Worm (Caenorhabditis elegans) whole organism, young adult: ENCODE data around the gene klp-18.

ENCODE experiments used
- B0261.1 ChIP-seq: sonication (generic microtip); optimal IDR thresholded peaks from 2 replicates; lab custom pipeline; 2016; ENCODE audit warnings: mild to moderate bottlenecking, missing genetic modification characterization, moderate library complexity, missing compliant biosample characterization
- C17E4.6 ChIP-seq: fragments of 200-800 bp; sonication (Bioruptor generic); IDR thresholded peaks from 2 replicates; pipeline ENCODE4 v1.3.6; 2022; ENCODE audit warnings: missing genetic modification reagents, missing genetic modification characterization, missing compliant biosample characterization
- F10E7.11 ChIP-seq: sonication (generic microtip); optimal IDR thresholded peaks from 2 replicates; lab custom pipeline; 2017; ENCODE audit warnings: mild to moderate bottlenecking, missing genetic modification characterization, moderate library complexity, missing compliant biosample characterization
- F23B12.7 ChIP-seq: sonication (generic microtip); optimal IDR thresholded peaks from 2 replicates; lab custom pipeline; 2017; ENCODE audit warnings: missing genetic modification characterization, mild to moderate bottlenecking, missing compliant biosample characterization, antibody characterized with exemption, moderate library complexity; ENCODE audit not compliant: insufficient read depth
- F39B2.1 ChIP-seq: fragments of 200-800 bp; sonication (Bioruptor generic); IDR thresholded peaks from 2 replicates; pipeline ENCODE4 v1.3.6; 2022; ENCODE audit warnings: missing genetic modification reagents, missing genetic modification characterization, missing compliant biosample characterization
- F49E8.2 ChIP-seq: sonication (generic microtip); optimal IDR thresholded peaks from 3 replicates; lab custom pipeline; 2017; ENCODE audit warnings: missing genetic modification characterization, mild to moderate bottlenecking, missing compliant biosample characterization, antibody characterized with exemption, moderate library complexity; ENCODE audit not compliant: insufficient read depth
- ama-1 ChIP-seq, 3 experiments: fragments of 150-350 bp in 1 of 3; sonication (generic microtip) in 2 of 3; optimal IDR thresholded peaks; 2 replicates each; lab custom pipeline; 2014 to 2018; ENCODE audit warnings: missing biosample characterization in 2 of 3, missing genetic modification characterization in 2 of 3, missing genetic modification reagents in 2 of 3
- attf-3 ChIP-seq: fragments of 200-800 bp; sonication (Bioruptor generic); conservative IDR thresholded peaks from 2 replicates; pipeline ENCODE4 v1.3.6; 2022; ENCODE audit warnings: missing genetic modification reagents, missing genetic modification characterization, missing compliant biosample characterization
- cebp-1 ChIP-seq, 2 experiments: fragments of 200-800 bp in 1 of 2; sonication (Bioruptor generic) in 1 of 2; sonication (generic microtip) in 1 of 2; IDR thresholded peaks in 1 of 2; optimal IDR thresholded peaks in 1 of 2; 2 replicates each; pipeline versions ENCODE4 v1.3.6 to Lab custom; 2017 to 2022; ENCODE audit warnings: missing compliant biosample characterization in 2 of 2, missing genetic modification characterization in 2 of 2, mild to moderate bottlenecking in 1 of 2, missing genetic modification reagents in 1 of 2, moderate library complexity in 1 of 2
- ceh-58 ChIP-seq: fragments of 200-800 bp; sonication (Bioruptor generic); IDR thresholded peaks from 2 replicates; pipeline ENCODE4 v1.3.6; 2022; ENCODE audit warnings: missing genetic modification characterization, missing compliant biosample characterization
- chd-7 ChIP-seq: sonication (generic microtip); optimal IDR thresholded peaks from 2 replicates; lab custom pipeline; 2016; ENCODE audit warnings: mild to moderate bottlenecking, missing genetic modification characterization, moderate library complexity, missing compliant biosample characterization
- egl-18 ChIP-seq: fragments of 200-800 bp; sonication (Bioruptor generic); IDR thresholded peaks from 2 replicates; pipeline ENCODE4 v1.3.6; 2022; ENCODE audit warnings: missing genetic modification reagents, missing genetic modification characterization, missing compliant biosample characterization
- fkh-3 ChIP-seq: sonication (generic microtip); optimal IDR thresholded peaks from 2 replicates; lab custom pipeline; 2016; ENCODE audit warnings: mild to moderate bottlenecking, missing genetic modification characterization, missing compliant biosample characterization
- hmg-1.2 ChIP-seq: fragments of 200-800 bp; sonication (Bioruptor generic); IDR thresholded peaks from 2 replicates; pipeline ENCODE4 v1.3.6; 2022; ENCODE audit warnings: missing genetic modification reagents, missing genetic modification characterization, missing compliant biosample characterization
- hmg-20 ChIP-seq: fragments of 200-800 bp; sonication (Bioruptor generic); IDR thresholded peaks from 2 replicates; pipeline ENCODE4 v1.3.6; 2022; ENCODE audit warnings: missing genetic modification reagents, missing genetic modification characterization, missing compliant biosample characterization
- hrde-1 ChIP-seq: sonication (generic microtip); optimal IDR thresholded peaks from 2 replicates; lab custom pipeline; 2016; ENCODE audit warnings: missing genetic modification characterization, mild to moderate bottlenecking, missing compliant biosample characterization, moderate library complexity, missing genotype, missing genetic modification reagents, borderline replicate concordance
- let-607 ChIP-seq, 2 experiments: fragments of 200-800 bp in 1 of 2; sonication (Bioruptor generic) in 1 of 2; sonication (generic microtip) in 1 of 2; optimal IDR thresholded peaks; 2 replicates each; lab custom pipeline; 2016 to 2018; ENCODE audit warnings: mild to moderate bottlenecking in 2 of 2, missing compliant biosample characterization in 2 of 2, missing genetic modification characterization in 2 of 2, moderate library complexity in 2 of 2, missing genotype in 1 of 2
- lin-26 ChIP-seq: fragments of 200-800 bp; sonication (Bioruptor generic); IDR thresholded peaks from 2 replicates; pipeline ENCODE4 v1.3.6; 2022; ENCODE audit warnings: missing genetic modification reagents, missing genetic modification characterization, missing compliant biosample characterization
- lsl-1 ChIP-seq: fragments of 200-800 bp; sonication (Bioruptor generic); optimal IDR thresholded peaks from 2 replicates; lab custom pipeline; 2018; ENCODE audit warnings: mild to moderate bottlenecking, missing genetic modification characterization, moderate library complexity, missing compliant biosample characterization
- madf-8 ChIP-seq: fragments of 200-800 bp; sonication (Bioruptor generic); conservative IDR thresholded peaks from 2 replicates; pipeline ENCODE4 v1.3.6; 2022; ENCODE audit warnings: missing genetic modification reagents, missing genetic modification characterization, missing compliant biosample characterization
- mcd-1 ChIP-seq: fragments of 200-800 bp; sonication (Bioruptor generic); IDR thresholded peaks from 2 replicates; pipeline ENCODE4 v1.3.6; 2022; ENCODE audit warnings: missing genetic modification reagents, missing genetic modification characterization, missing compliant biosample characterization
- mes-4 ChIP-seq: sonication (generic microtip); optimal IDR thresholded peaks from 2 replicates; lab custom pipeline; 2016; ENCODE audit warnings: missing genotype, missing genetic modification characterization, missing compliant biosample characterization
- mxl-1 ChIP-seq: sonication (generic microtip); optimal IDR thresholded peaks from 2 replicates; lab custom pipeline; 2016; ENCODE audit warnings: missing genetic modification characterization, missing compliant biosample characterization
- nfya-2 ChIP-seq: fragments of 200-800 bp; sonication (Bioruptor generic); IDR thresholded peaks from 2 replicates; pipeline ENCODE4 v1.3.6; 2022; ENCODE audit warnings: missing genetic modification reagents, missing genetic modification characterization, missing compliant biosample characterization
- nhr-120 ChIP-seq: fragments of 200-800 bp; sonication (Bioruptor generic); IDR thresholded peaks from 2 replicates; pipeline ENCODE4 v1.3.6; 2022; ENCODE audit warnings: missing genetic modification characterization, missing compliant biosample characterization
- nhr-80 ChIP-seq: sonication (generic microtip); optimal IDR thresholded peaks from 2 replicates; lab custom pipeline; 2016; ENCODE audit warnings: missing genetic modification characterization, missing compliant biosample characterization
- nhr-90 ChIP-seq: sonication (generic microtip); optimal IDR thresholded peaks from 2 replicates; lab custom pipeline; 2016; ENCODE audit warnings: missing genotype, mild to moderate bottlenecking, missing genetic modification characterization, missing compliant biosample characterization
- pha-4 ChIP-seq: fragments of 150-350 bp; sonication (generic microtip); optimal IDR thresholded peaks from 2 replicates; lab custom pipeline; 2014; ENCODE audit warnings: missing biosample characterization, missing genetic modification reagents, missing genetic modification characterization
- repo-1 ChIP-seq: sonication (generic microtip); optimal IDR thresholded peaks from 2 replicates; lab custom pipeline; 2017; ENCODE audit warnings: mild to moderate bottlenecking, missing genetic modification characterization, missing compliant biosample characterization
- rpc-1 ChIP-seq, 2 experiments: fragments of 150-350 bp in 1 of 2; sonication (generic microtip) in 1 of 2; optimal IDR thresholded peaks; 2 replicates each; lab custom pipeline; 2014 to 2018; ENCODE audit warnings: missing biosample characterization in 1 of 2, missing genetic modification characterization in 1 of 2, missing genetic modification reagents in 1 of 2, missing genotype in 1 of 2
- snpc-1.1 ChIP-seq: sonication (generic microtip); optimal IDR thresholded peaks from 2 replicates; lab custom pipeline; 2017; ENCODE audit warnings: missing genetic modification characterization, mild to moderate bottlenecking, missing compliant biosample characterization, antibody characterized with exemption, moderate library complexity, missing genotype, missing genetic modification reagents; ENCODE audit not compliant: insufficient read depth
- snpc-4 ChIP-seq, 5 experiments: fragments of 150-350 bp in 1 of 5; sonication (generic microtip) in 4 of 5; optimal IDR thresholded peaks; 2 replicates each; lab custom pipeline; 2014 to 2018; ENCODE audit warnings: missing genetic modification characterization in 5 of 5, missing biosample characterization in 3 of 5, antibody characterized with exemption in 2 of 5, mild to moderate bottlenecking in 2 of 5, missing compliant biosample characterization in 2 of 5, missing genotype in 2 of 5, moderate library complexity in 2 of 5, missing genetic modification reagents in 1 of 5
- tbp1 ChIP-seq: fragments of 200-800 bp; sonication (Bioruptor generic); optimal IDR thresholded peaks from 2 replicates; lab custom pipeline; 2018; ENCODE audit warnings: mild to moderate bottlenecking, missing genetic modification characterization, missing compliant biosample characterization
- tlf-1 ChIP-seq: fragments of 200-800 bp; sonication (Bioruptor generic); optimal IDR thresholded peaks from 2 replicates; lab custom pipeline; 2018; ENCODE audit warnings: mild to moderate bottlenecking, missing genetic modification characterization, missing compliant biosample characterization
- unc-130 ChIP-seq: sonication (generic microtip); optimal IDR thresholded peaks from 2 replicates; lab custom pipeline; 2016; ENCODE audit warnings: missing genetic modification reagents, missing genetic modification characterization, missing compliant biosample characterization
- ztf-18 ChIP-seq: sonication (generic microtip); optimal IDR thresholded peaks from 2 replicates; lab custom pipeline; 2016; ENCODE audit warnings: missing genotype, mild to moderate bottlenecking, missing genetic modification characterization, missing compliant biosample characterization
- ztf-25 ChIP-seq: fragments of 200-800 bp; sonication (Bioruptor generic); IDR thresholded peaks from 2 replicates; pipeline ENCODE4 v1.3.6; 2022; ENCODE audit warnings: missing genetic modification reagents, missing genetic modification characterization, missing compliant biosample characterization
- ztf-3 ChIP-seq: fragments of 200-800 bp; sonication (Bioruptor generic); optimal IDR thresholded peaks from 2 replicates; lab custom pipeline; 2018; ENCODE audit warnings: mild to moderate bottlenecking, missing genetic modification characterization, missing compliant biosample characterization

Gene klp-18

ce11 chrIV:7011728-7012127 lies 28.3 kb upstream of the klp-18 start, which contains the start of gene trxr-1:
Gene trxr-1 (plus strand): TSS chrIV:7011954.
- TF ChIP-seq hmg-20 (GFP tag; lab: Robert Waterston, UW) (no peak), let-607 (tag; optimal IDR thresholded peaks at IDR 0.05; lab: Kevin White, UChicago) (no peak), F10E7.11 (tag; lab: Kevin White, UChicago) (no peak), F23B12.7 (tag; lab: Kevin White, UChicago) (no peak), nhr-80 (tag; lab: Kevin White, UChicago) (no peak), pha-4 (no peak), C17E4.6 (GFP tag; lab: Robert Waterston, UW) (no peak), tbp1 (no peak), tlf-1 (GFP tag; lab: Kevin White, UChicago) (no peak), nhr-90 (tag; lab: Kevin White, UChicago) (no peak), cebp-1 (GFP tag; IDR thresholded peaks at IDR 0.05; lab: Robert Waterston, UW) (no peak), cebp-1 (tag; optimal IDR thresholded peaks at IDR 0.05; lab: Kevin White, UChicago) (no peak), mcd-1 (no peak), mxl-1 (tag; lab: Kevin White, UChicago) (no peak), rpc-1 (optimal IDR thresholded peaks at IDR 0.05; lab: Kevin White, UChicago) (no peak), rpc-1 (tag; optimal IDR thresholded peaks at IDR 0.05; lab: Kevin White, UChicago) (no peak), nfya-2 (GFP tag; lab: Robert Waterston, UW) (no peak), chd-7 (tag; lab: Kevin White, UChicago) (no peak), lsl-1 (GFP tag; lab: Kevin White, UChicago) (no peak), egl-18 (GFP tag; lab: Robert Waterston, UW) (no peak), B0261.1 (tag; lab: Kevin White, UChicago) (no peak), hmg-1.2 (GFP tag; lab: Robert Waterston, UW) (no peak)

ce11 chrIV:7012214-7012613 lies 27.8 kb upstream of the klp-18 start:
- TF ChIP-seq madf-8 (GFP tag; lab: Robert Waterston, UW) (no peak), ztf-3 (GFP tag; lab: Kevin White, UChicago) (no peak), unc-130 (GFP tag; lab: Kevin White, UChicago) (no peak), snpc-1.1 (tag; lab: Kevin White, UChicago) (no peak), hrde-1 (no peak), nhr-120 (GFP tag; lab: Robert Waterston, UW) (no peak), F39B2.1 (no peak), tbp1 (no peak), mes-4 (tag; lab: Kevin White, UChicago) (no peak), ztf-18 (tag; lab: Kevin White, UChicago) (no peak), fkh-3 (tag; lab: Kevin White, UChicago) (no peak), attf-3 (GFP tag; lab: Robert Waterston, UW) (no peak), ama-1 (optimal IDR thresholded peaks at IDR 0.05; lab: Kevin White, UChicago) (no peak), ama-1 (GFP tag; optimal IDR thresholded peaks at IDR 0.05; lab: Kevin White, UChicago) (no peak), snpc-4 (GFP tag; optimal IDR thresholded peaks at IDR 0.05; lab: Kevin White, UChicago) (no peak), snpc-4 (tag; optimal IDR thresholded peaks at IDR 0.05; lab: Kevin White, UChicago) (no peak), lin-26 (GFP tag; lab: Robert Waterston, UW) (no peak), ceh-58 (GFP tag; lab: Robert Waterston, UW) (no peak), F49E8.2 (tag; lab: Kevin White, UChicago) (no peak), B0261.1 (tag; lab: Kevin White, UChicago) (no peak), repo-1 (tag; lab: Kevin White, UChicago) (no peak), ztf-25 (GFP tag; lab: Robert Waterston, UW) (no peak)
